Fruit fly (Drosophila melanogaster): ENCODE results near the gene Fkbp59.
A peak's percentile ranks its signal among the peaks of the same experiment; 100 is the strongest.

The Fkbp59 gene

dm6 chr2L:9897296-9897695 lies 9.5 kb downstream of the Fkbp59 start, which contains the start of gene RpS2 (continued):
- TF ChIP-seq fd59A (GFP tag; optimal IDR thresholded peaks at IDR 0.05) (no peak), dac (GFP tag; optimal IDR thresholded peaks at IDR 0.05) (no peak), Hr38 (GFP tag; optimal IDR thresholded peaks at IDR 0.05) (no peak), dsx (GFP tag; optimal IDR thresholded peaks at IDR 0.05; ENCODE audit: poor library complexity, severe bottlenecking) (no peak), achi (GFP tag; optimal IDR thresholded peaks at IDR 0.05) (no peak), CG8632 (GFP tag; optimal IDR thresholded peaks at IDR 0.05) (no peak), esn (GFP tag; optimal IDR thresholded peaks at IDR 0.05) (peak; percentile 71), Ets21C (GFP tag; optimal IDR thresholded peaks at IDR 0.05) (peak; percentile 26), CG1621 (tag; optimal IDR thresholded peaks at IDR 0.05) (peak; percentile 28), CG16779 (tag; optimal IDR thresholded peaks at IDR 0.05) (no peak), lz (GFP tag; optimal IDR thresholded peaks at IDR 0.05) (no peak), Met (GFP tag; optimal IDR thresholded peaks at IDR 0.05) (no peak), CG10631 (GFP tag; optimal IDR thresholded peaks at IDR 0.05) (no peak)

dm6 chr2L:9903028-9903427 lies 15.2 kb downstream of the Fkbp59 start, which contains the start of gene Muc30E:
TSS of gene Muc30E (minus strand) at chr2L:9903128.
- TF ChIP-seq CG16779 (tag; optimal IDR thresholded peaks at IDR 0.05) = no peak
- TF ChIP-seq Ets96B (tag; optimal IDR thresholded peaks at IDR 0.05) = no peak
- no peak for TF ChIP-seq dsx (GFP tag; optimal IDR thresholded peaks at IDR 0.05; ENCODE audit: poor library complexity, severe bottlenecking)
- no peak for TF ChIP-seq Lpt (GFP tag; optimal IDR thresholded peaks at IDR 0.05)
- no peak for TF ChIP-seq CG7368 (GFP tag; optimal IDR thresholded peaks at IDR 0.05)
- TF ChIP-seq CG6163 (GFP tag; IDR thresholded peaks at IDR 0.05) = no peak
- TF ChIP-seq eg (GFP tag; IDR thresholded peaks at IDR 0.05) = no peak
- TF ChIP-seq OdsH (GFP tag; optimal IDR thresholded peaks at IDR 0.05) = no peak
- no peak for TF ChIP-seq Ets21C (GFP tag; optimal IDR thresholded peaks at IDR 0.05)
- no peak for TF ChIP-seq CG8119 (GFP tag; IDR thresholded peaks at IDR 0.05)
- no peak for TF ChIP-seq Sox14 (GFP tag; optimal IDR thresholded peaks at IDR 0.05)
- no peak for TF ChIP-seq dac (GFP tag; optimal IDR thresholded peaks at IDR 0.05)
- no peak for TF ChIP-seq Eip93F (GFP tag; optimal IDR thresholded peaks at IDR 0.05)
- TF ChIP-seq fd59A (GFP tag; optimal IDR thresholded peaks at IDR 0.05) = no peak
- TF ChIP-seq CG11902 (GFP tag; optimal IDR thresholded peaks at IDR 0.05) = no peak
- TF ChIP-seq CG10669 (GFP tag; optimal IDR thresholded peaks at IDR 0.05) = no peak
- TF ChIP-seq CG6276 (GFP tag; optimal IDR thresholded peaks at IDR 0.05) = no peak
- TF ChIP-seq CG9139 (GFP tag; optimal IDR thresholded peaks at IDR 0.05) = no peak
- no peak for TF ChIP-seq CG8632 (GFP tag; optimal IDR thresholded peaks at IDR 0.05)
- TF ChIP-seq lz (GFP tag; optimal IDR thresholded peaks at IDR 0.05) = no peak

dm6 chr2L:9906641-9907040 lies 18.8 kb downstream of the Fkbp59 start:
- no peak for TF ChIP-seq CG8119 (GFP tag; IDR thresholded peaks at IDR 0.05)
- no peak for TF ChIP-seq cyc (GFP tag; optimal IDR thresholded peaks at IDR 0.05)
- peak; percentile 20 for TF ChIP-seq net (GFP tag; optimal IDR thresholded peaks at IDR 0.05)
- no peak for TF ChIP-seq Smox (GFP tag; optimal IDR thresholded peaks at IDR 0.05)
- TF ChIP-seq CG6792 (GFP tag; optimal IDR thresholded peaks at IDR 0.05) = no peak
- TF ChIP-seq CG1621 (tag; optimal IDR thresholded peaks at IDR 0.05) = no peak
- no peak for TF ChIP-seq CG34406 (GFP tag; optimal IDR thresholded peaks at IDR 0.05)
- TF ChIP-seq achi (GFP tag; optimal IDR thresholded peaks at IDR 0.05) = peak; percentile 30
- peak; percentile 7 for TF ChIP-seq CG7368 (GFP tag; optimal IDR thresholded peaks at IDR 0.05)
- TF ChIP-seq Sox102F (GFP tag; optimal IDR thresholded peaks at IDR 0.05) = no peak
- no peak for TF ChIP-seq salr (GFP tag; optimal IDR thresholded peaks at IDR 0.05)
- TF ChIP-seq CG8632 (GFP tag; optimal IDR thresholded peaks at IDR 0.05) = no peak
- TF ChIP-seq spab (GFP tag; optimal IDR thresholded peaks at IDR 0.05) = no peak
- TF ChIP-seq CG11294 (GFP tag; IDR thresholded peaks at IDR 0.05) = peak; percentile 66
- no peak for TF ChIP-seq fd85E (GFP tag; optimal IDR thresholded peaks at IDR 0.05)
- no peak for TF ChIP-seq acj6 (GFP tag; optimal IDR thresholded peaks at IDR 0.05)
- peak; percentile 50; the same call in 1 of the 2 replicates for TF ChIP-seq CG15336 (GFP tag; IDR thresholded peaks at IDR 0.05)
- no peak for TF ChIP-seq Sox14 (GFP tag; optimal IDR thresholded peaks at IDR 0.05)
- no peak for TF ChIP-seq pdm3 (GFP tag; optimal IDR thresholded peaks at IDR 0.05)
- TF ChIP-seq Ets21C (GFP tag; optimal IDR thresholded peaks at IDR 0.05) = no peak
- TF ChIP-seq fkh (GFP tag; optimal IDR thresholded peaks at IDR 0.05) = no peak
- TF ChIP-seq dac (GFP tag; optimal IDR thresholded peaks at IDR 0.05) = no peak
- TF ChIP-seq Eip78C (GFP tag) = peak; percentile 71
- no peak for TF ChIP-seq svp (GFP tag)
- TF ChIP-seq Hr38 (GFP tag; optimal IDR thresholded peaks at IDR 0.05) = no peak
- TF ChIP-seq Sox15 (GFP tag; optimal IDR thresholded peaks at IDR 0.05) = no peak
- no peak for TF ChIP-seq CG11902 (GFP tag; optimal IDR thresholded peaks at IDR 0.05)
- TF ChIP-seq Eip93F (GFP tag; optimal IDR thresholded peaks at IDR 0.05) = no peak
- TF ChIP-seq Hr39 (GFP tag; optimal IDR thresholded peaks at IDR 0.05) = no peak
- TF ChIP-seq CG9139 (GFP tag; optimal IDR thresholded peaks at IDR 0.05) = no peak
- no peak for TF ChIP-seq Blimp-1 (GFP tag; optimal IDR thresholded peaks at IDR 0.05)
- no peak for TF ChIP-seq fd59A (GFP tag; optimal IDR thresholded peaks at IDR 0.05)
- TF ChIP-seq CG10631 (GFP tag; optimal IDR thresholded peaks at IDR 0.05) = peak; percentile 18
- no peak for TF ChIP-seq Lpt (GFP tag; optimal IDR thresholded peaks at IDR 0.05)
- TF ChIP-seq CG6276 (GFP tag; optimal IDR thresholded peaks at IDR 0.05) = peak; percentile 29
- peak; percentile 32 for TF ChIP-seq CG10669 (GFP tag; optimal IDR thresholded peaks at IDR 0.05)
